Worm (Caenorhabditis elegans) whole organism, L4 larva: ENCODE results near the gene Y53G8AM.8.

Experiments
- D1046.2 ChIP-seq: fragments of 200-800 bp; sonication (Bioruptor generic); IDR thresholded peaks from 2 replicates; pipeline ENCODE4 v1.3.6; 2022; ENCODE audit warnings: missing genetic modification characterization, missing compliant biosample characterization
- F26F4.8 ChIP-seq: fragments of 200-800 bp; sonication (Bioruptor generic); conservative IDR thresholded peaks from 2 replicates; pipeline ENCODE4 v1.3.6; 2022; ENCODE audit warnings: missing genetic modification characterization, missing compliant biosample characterization
- F37D6.2 ChIP-seq: sonication (generic microtip); optimal IDR thresholded peaks from 2 replicates; lab custom pipeline; 2016; ENCODE audit warnings: mild to moderate bottlenecking, missing genetic modification characterization, missing compliant biosample characterization
- T20F7.1 ChIP-seq: fragments of 200-800 bp; sonication (Bioruptor generic); optimal IDR thresholded peaks from 2 replicates; lab custom pipeline; 2018; ENCODE audit warnings: mild to moderate bottlenecking, missing genetic modification characterization, missing compliant biosample characterization
- Y105C5A.15 ChIP-seq: fragments of 200-800 bp; sonication (Bioruptor generic); IDR thresholded peaks from 2 replicates; pipeline ENCODE4 v1.3.6; 2022; ENCODE audit warnings: missing genetic modification characterization, missing compliant biosample characterization
- Y48G9A.11 ChIP-seq: fragments of 200-800 bp; sonication (Bioruptor generic); IDR thresholded peaks from 2 replicates; pipeline ENCODE4 v1.3.6; 2022; ENCODE audit warnings: missing genetic modification reagents, missing genetic modification characterization, missing compliant biosample characterization
- Y5F2A.4 ChIP-seq: fragments of 200-800 bp; sonication (Bioruptor generic); optimal IDR thresholded peaks from 2 replicates; lab custom pipeline; 2018; ENCODE audit warnings: mild to moderate bottlenecking, missing genetic modification characterization, missing compliant biosample characterization
- ZK546.5 ChIP-seq, 2 experiments: sonication (generic microtip); optimal IDR thresholded peaks; 2 replicates each; lab custom pipeline; 2017; ENCODE audit warnings: missing biosample characterization in 2 of 2, missing genetic modification characterization in 2 of 2
- ama-1 ChIP-seq: fragments of 150-350 bp; optimal IDR thresholded peaks from 2 replicates; lab custom pipeline; 2014; ENCODE audit warnings: inconsistent platforms, mixed read lengths
- ceh-20 ChIP-seq: fragments of 200-800 bp; sonication (Bioruptor generic); IDR thresholded peaks from 2 replicates; pipeline ENCODE4 v1.3.6; 2022; ENCODE audit warnings: missing genetic modification reagents, missing genetic modification characterization, missing compliant biosample characterization
- ceh-82 ChIP-seq: sonication (generic microtip); optimal IDR thresholded peaks from 2 replicates; lab custom pipeline; 2017; ENCODE audit warnings: missing biosample characterization, missing genetic modification characterization
- daf-16 ChIP-seq, 3 experiments: sonication (generic microtip); optimal IDR thresholded peaks; 2 replicates each; lab custom pipeline; 2016 to 2017; ENCODE audit warnings: missing genetic modification characterization in 3 of 3, missing genetic modification reagents in 3 of 3, mild to moderate bottlenecking in 2 of 3, missing compliant biosample characterization in 2 of 3, missing biosample characterization in 1 of 3, moderate library complexity in 1 of 3
- daf-8 ChIP-seq: fragments of 200-800 bp; sonication (Bioruptor generic); IDR thresholded peaks from 2 replicates; pipeline ENCODE4 v1.3.6; 2022; ENCODE audit warnings: missing genetic modification characterization, missing compliant biosample characterization
- dmd-8 ChIP-seq: fragments of 200-800 bp; sonication (Bioruptor generic); IDR thresholded peaks from 2 replicates; pipeline ENCODE4 v1.3.6; 2022; ENCODE audit warnings: missing genetic modification characterization, missing compliant biosample characterization
- dpl-1 ChIP-seq: fragments of 150-350 bp; optimal IDR thresholded peaks from 2 replicates; lab custom pipeline; 2014; ENCODE audit warnings: missing biosample characterization, missing genetic modification reagents, missing genetic modification characterization
- egl-43 ChIP-seq: fragments of 200-800 bp; sonication (Bioruptor generic); IDR thresholded peaks from 2 replicates; pipeline ENCODE4 v1.3.6; 2022; ENCODE audit warnings: missing genetic modification reagents, missing genetic modification characterization, missing compliant biosample characterization
- fkh-10 ChIP-seq: fragments of 150-350 bp; optimal IDR thresholded peaks from 2 replicates; lab custom pipeline; 2014; ENCODE audit warnings: missing biosample characterization, missing genetic modification reagents, missing genetic modification characterization
- gei-8 ChIP-seq: fragments of 200-800 bp; sonication (Bioruptor generic); optimal IDR thresholded peaks from 2 replicates; lab custom pipeline; 2018; ENCODE audit warnings: mild to moderate bottlenecking, missing genetic modification characterization, missing compliant biosample characterization
- hlh-30 ChIP-seq: sonication (generic microtip); optimal IDR thresholded peaks from 2 replicates; lab custom pipeline; 2017; ENCODE audit warnings: antibody characterized with exemption, mild to moderate bottlenecking, missing genetic modification characterization, missing compliant biosample characterization; ENCODE audit not compliant: insufficient read depth
- jun-1 ChIP-seq: fragments of 150-350 bp; optimal IDR thresholded peaks from 2 replicates; lab custom pipeline; 2014; ENCODE audit warnings: missing biosample characterization, missing genetic modification reagents, missing genetic modification characterization
- lim-7 ChIP-seq: fragments of 200-800 bp; sonication (Bioruptor generic); IDR thresholded peaks from 2 replicates; pipeline ENCODE4 v1.3.6; 2022; ENCODE audit warnings: missing genetic modification characterization, missing compliant biosample characterization
- lin-13 ChIP-seq: fragments of 150-350 bp; optimal IDR thresholded peaks from 2 replicates; lab custom pipeline; 2014; ENCODE audit warnings: missing biosample characterization, missing genetic modification reagents, missing genetic modification characterization
- lin-15B ChIP-seq: fragments of 150-350 bp; sonication (generic microtip); optimal IDR thresholded peaks from 3 replicates; lab custom pipeline; 2014; ENCODE audit warnings: missing biosample characterization, missing genetic modification characterization
- lin-29 ChIP-seq: fragments of 200-800 bp; sonication (Bioruptor generic); IDR thresholded peaks from 2 replicates; pipeline ENCODE4 v1.3.6; 2022; ENCODE audit warnings: missing genetic modification reagents, missing genetic modification characterization, missing compliant biosample characterization
- lin-38 ChIP-seq: fragments of 200-800 bp; sonication (Bioruptor generic); IDR thresholded peaks from 2 replicates; pipeline ENCODE4 v1.3.6; 2022; ENCODE audit warnings: missing genetic modification reagents, missing genetic modification characterization, missing compliant biosample characterization
- lin-39 ChIP-seq: fragments of 150-350 bp; optimal IDR thresholded peaks from 2 replicates; lab custom pipeline; 2014; ENCODE audit warnings: missing biosample characterization, missing genetic modification reagents, missing genetic modification characterization
- madf-5 ChIP-seq, 2 experiments: fragments of 200-800 bp; sonication (Bioruptor generic); IDR thresholded peaks; 2 replicates each; pipeline ENCODE4 v1.3.6; 2022; ENCODE audit warnings: missing compliant biosample characterization in 2 of 2, missing genetic modification characterization in 2 of 2
- mdt-29 ChIP-seq: fragments of 200-800 bp; sonication (Bioruptor generic); IDR thresholded peaks from 2 replicates; pipeline ENCODE4 v1.3.6; 2022; ENCODE audit warnings: missing genetic modification reagents, missing genetic modification characterization, missing compliant biosample characterization
- mep-1 ChIP-seq: fragments of 150-350 bp; sonication (generic microtip); optimal IDR thresholded peaks from 3 replicates; lab custom pipeline; 2014; ENCODE audit warnings: missing biosample characterization, missing genetic modification characterization
- nhr-102 ChIP-seq: sonication (generic microtip); optimal IDR thresholded peaks from 2 replicates; lab custom pipeline; 2016; ENCODE audit warnings: mild to moderate bottlenecking, missing genetic modification characterization, moderate library complexity, missing compliant biosample characterization
- nhr-111 ChIP-seq: fragments of 200-800 bp; sonication (Bioruptor generic); optimal IDR thresholded peaks from 2 replicates; lab custom pipeline; 2018; ENCODE audit warnings: mild to moderate bottlenecking, missing genetic modification characterization, missing compliant biosample characterization
- nhr-237 ChIP-seq: sonication (generic microtip); optimal IDR thresholded peaks from 2 replicates; lab custom pipeline; 2017; ENCODE audit warnings: missing biosample characterization, missing genetic modification characterization
- nhr-25 ChIP-seq: sonication (generic microtip); optimal IDR thresholded peaks from 2 replicates; lab custom pipeline; 2017; ENCODE audit warnings: missing genetic modification characterization, mild to moderate bottlenecking, missing compliant biosample characterization, antibody characterized with exemption, moderate library complexity, borderline replicate concordance; ENCODE audit not compliant: insufficient read depth
- nhr-41 ChIP-seq: fragments of 200-800 bp; sonication (Bioruptor generic); IDR thresholded peaks from 2 replicates; pipeline ENCODE4 v1.3.6; 2022; ENCODE audit warnings: missing genetic modification reagents, missing genetic modification characterization, missing compliant biosample characterization
- nhr-42 ChIP-seq: fragments of 200-800 bp; sonication (Bioruptor generic); IDR thresholded peaks from 2 replicates; pipeline ENCODE4 v1.3.6; 2022; ENCODE audit warnings: missing genetic modification characterization, missing compliant biosample characterization
- nhr-48 ChIP-seq: sonication (generic microtip); optimal IDR thresholded peaks from 2 replicates; lab custom pipeline; 2016; ENCODE audit warnings: mild to moderate bottlenecking, missing genetic modification characterization, missing compliant biosample characterization
- nhr-6 ChIP-seq: fragments of 150-350 bp; optimal IDR thresholded peaks from 2 replicates; lab custom pipeline; 2014; ENCODE audit warnings: missing biosample characterization, missing genetic modification characterization
- nhr-76 ChIP-seq: fragments of 150-350 bp; optimal IDR thresholded peaks from 2 replicates; lab custom pipeline; 2014; ENCODE audit warnings: missing biosample characterization, missing genetic modification characterization
- nhr-77 ChIP-seq: fragments of 150-350 bp; optimal IDR thresholded peaks from 2 replicates; lab custom pipeline; 2014; ENCODE audit warnings: missing biosample characterization, missing genetic modification characterization
- pqm-1 ChIP-seq: sonication (generic microtip); optimal IDR thresholded peaks from 2 replicates; lab custom pipeline; 2017; ENCODE audit warnings: missing biosample characterization, missing genetic modification characterization
- rbr-2 ChIP-seq: sonication (generic microtip); optimal IDR thresholded peaks from 2 replicates; lab custom pipeline; 2016; ENCODE audit warnings: missing genotype, missing genetic modification characterization, missing compliant biosample characterization
- sdz-12 ChIP-seq: fragments of 200-800 bp; sonication (Bioruptor generic); optimal IDR thresholded peaks from 2 replicates; lab custom pipeline; 2018; ENCODE audit warnings: mild to moderate bottlenecking, missing genetic modification characterization, missing compliant biosample characterization
- set-16 ChIP-seq: fragments of 200-800 bp; sonication (Bioruptor generic); IDR thresholded peaks from 2 replicates; pipeline ENCODE4 v1.3.6; 2022; ENCODE audit warnings: missing genetic modification reagents, missing genetic modification characterization, missing compliant biosample characterization
- unc-39 ChIP-seq: sonication (generic microtip); optimal IDR thresholded peaks from 2 replicates; lab custom pipeline; 2017; ENCODE audit warnings: missing biosample characterization, missing genetic modification characterization
- unc-62 ChIP-seq, 3 experiments: fragments of 150-350 bp in 1 of 3; sonication (generic microtip); optimal IDR thresholded peaks in 2 of 3; peaks in 1 of 3; 1 replicate in 1 of 3; 2 replicates in 2 of 3; lab custom pipeline; 2014 to 2017; ENCODE audit warnings: missing biosample characterization in 3 of 3, missing genetic modification characterization in 3 of 3, missing genetic modification reagents in 3 of 3, missing genotype in 1 of 3
- vab-7 ChIP-seq: fragments of 200-800 bp; sonication (Bioruptor generic); IDR thresholded peaks from 2 replicates; pipeline ENCODE4 v1.3.6; 2022; ENCODE audit warnings: missing genetic modification reagents, missing genetic modification characterization, missing compliant biosample characterization
- zag-1 ChIP-seq: fragments of 150-350 bp; optimal IDR thresholded peaks from 2 replicates; lab custom pipeline; 2014; ENCODE audit warnings: missing biosample characterization, missing genetic modification characterization
- zfp-3 ChIP-seq: fragments of 200-800 bp; sonication (Bioruptor generic); conservative IDR thresholded peaks from 2 replicates; pipeline ENCODE4 v1.3.6; 2022; ENCODE audit warnings: missing genetic modification reagents, missing genetic modification characterization, missing compliant biosample characterization
- zip-11 ChIP-seq: fragments of 200-800 bp; sonication (Bioruptor generic); IDR thresholded peaks from 2 replicates; pipeline ENCODE4 v1.3.6; 2022; ENCODE audit warnings: missing genetic modification characterization, missing compliant biosample characterization
- zip-2 ChIP-seq: fragments of 150-350 bp; optimal IDR thresholded peaks from 2 replicates; lab custom pipeline; 2014; ENCODE audit warnings: missing biosample characterization, missing genetic modification characterization
- ztf-7 ChIP-seq: fragments of 150-350 bp; optimal IDR thresholded peaks from 2 replicates; lab custom pipeline; 2014; ENCODE audit warnings: missing biosample characterization, missing genetic modification characterization

Gene Y53G8AM.8

DNA sequence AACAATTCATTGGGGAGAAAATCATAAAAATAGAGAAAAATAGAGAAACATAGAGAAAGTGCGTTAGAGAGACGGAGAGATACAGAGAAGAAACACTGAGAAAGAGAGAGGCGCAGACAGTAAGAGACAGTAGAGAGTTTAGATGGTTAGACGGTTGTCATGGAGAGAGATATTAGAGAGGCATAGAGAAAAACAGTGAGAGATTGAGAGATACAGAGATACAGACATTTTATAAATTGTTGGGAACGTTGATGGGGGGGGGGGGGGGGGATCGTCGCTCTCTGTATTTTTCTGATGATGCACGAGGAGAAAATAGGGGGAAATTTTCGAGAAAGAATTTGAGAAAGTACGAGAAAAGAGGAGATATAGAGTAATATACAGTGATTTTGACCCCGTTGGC, 794 bp upstream of the Y53G8AM.8 start (continued):
- no peak for TF ChIP-seq zag-1 (tag; lab: Kevin White, UChicago)
- TF ChIP-seq daf-8, result no peak
- no peak for TF ChIP-seq ZK546.5 (tag; optimal IDR thresholded peaks at IDR 0.05; lab: Kevin White, UChicago)
- TF ChIP-seq ama-1 (lab: Kevin White, UChicago), result no peak
- peak; percentile 37 for TF ChIP-seq rbr-2 (tag; lab: Kevin White, UChicago)
- TF ChIP-seq dpl-1 (GFP tag; lab: Kevin White, UChicago), result peak; percentile 59
- peak; percentile 42 for TF ChIP-seq nhr-77
- TF ChIP-seq lin-29 (GFP tag; lab: Robert Waterston, UW), result 0 out of 2 replicates have a peak, but pooled peaks have one; percentile 23
- TF ChIP-seq T20F7.1 (GFP tag; lab: Kevin White, UChicago), result no peak
- TF ChIP-seq nhr-6 (tag; lab: Kevin White, UChicago), result peak; percentile 85
- peak; percentile 29 for TF ChIP-seq nhr-76
- TF ChIP-seq nhr-42 (GFP tag; lab: Robert Waterston, UW), result no peak
- no peak for TF ChIP-seq zip-2 (tag; lab: Kevin White, UChicago)
- peak; percentile 22 for TF ChIP-seq nhr-102 (tag; lab: Kevin White, UChicago)
- no peak for TF ChIP-seq nhr-237 (tag; lab: Kevin White, UChicago)
- no peak for TF ChIP-seq lin-15B (tag; lab: Kevin White, UChicago)
- no peak for TF ChIP-seq zip-11
- TF ChIP-seq pqm-1 (tag; lab: Kevin White, UChicago), result no peak
- no peak for TF ChIP-seq lin-39 (tag; lab: Kevin White, UChicago)
- TF ChIP-seq Y5F2A.4 (GFP tag; lab: Kevin White, UChicago), result no peak
- TF ChIP-seq nhr-111 (GFP tag; lab: Kevin White, UChicago), result no peak
- peak; percentile 9 for TF ChIP-seq nhr-25 (tag; lab: Kevin White, UChicago)
- TF ChIP-seq lim-7 (GFP tag; lab: Robert Waterston, UW), result no peak
- no peak for TF ChIP-seq madf-5 (GFP tag; IDR thresholded peaks at IDR 0.05; lab: Robert Waterston, UW)
- TF ChIP-seq F26F4.8 (GFP tag; lab: Robert Waterston, UW), result no peak
- TF ChIP-seq fkh-10 (GFP tag; lab: Kevin White, UChicago), result no peak
- no peak for TF ChIP-seq dmd-8 (GFP tag; lab: Robert Waterston, UW)
- TF ChIP-seq zfp-3 (GFP tag; lab: Robert Waterston, UW), result no peak
- peak; percentile 84 for TF ChIP-seq mep-1 (tag; lab: Kevin White, UChicago)
- no peak for TF ChIP-seq gei-8 (GFP tag; lab: Kevin White, UChicago)
- TF ChIP-seq jun-1 (tag; lab: Kevin White, UChicago), result peak; percentile 27
- TF ChIP-seq egl-43 (GFP tag; lab: Robert Waterston, UW), result no peak
- TF ChIP-seq lin-38 (GFP tag; lab: Robert Waterston, UW), result peak; percentile 70
- peak; percentile 31 for TF ChIP-seq nhr-48 (tag; lab: Kevin White, UChicago)
- TF ChIP-seq hlh-30 (tag; lab: Kevin White, UChicago), result peak; percentile 77
- peak; percentile 42 for TF ChIP-seq ztf-7 (tag; lab: Kevin White, UChicago)
- TF ChIP-seq Y105C5A.15 (GFP tag; lab: Robert Waterston, UW), result no peak
- no peak for TF ChIP-seq D1046.2 (GFP tag; lab: Robert Waterston, UW)
- no peak for TF ChIP-seq nhr-41 (GFP tag; lab: Robert Waterston, UW)
- TF ChIP-seq set-16 (GFP tag; lab: Robert Waterston, UW), result no peak
- no peak for TF ChIP-seq mdt-29 (GFP tag; lab: Robert Waterston, UW)
- no peak for TF ChIP-seq F37D6.2
- peak in 1 of 2 experiments; percentile 89 for TF ChIP-seq unc-62 (GFP tag; optimal IDR thresholded peaks at IDR 0.05 in 1 of 2; lab: Kevin White, UChicago)
- TF ChIP-seq unc-62 (tag; optimal IDR thresholded peaks at IDR 0.05; lab: Kevin White, UChicago), result no peak
- no peak for TF ChIP-seq Y48G9A.11
- TF ChIP-seq vab-7 (GFP tag; lab: Robert Waterston, UW), result no peak
- TF ChIP-seq ceh-20 (GFP tag; lab: Robert Waterston, UW), result peak; percentile 37; the same call in 1 of the 2 replicates
- no peak for TF ChIP-seq sdz-12 (GFP tag; lab: Kevin White, UChicago)
- TF ChIP-seq unc-39, result no peak
- TF ChIP-seq daf-16 (GFP tag; optimal IDR thresholded peaks at IDR 0.05; lab: Kevin White, UChicago), result peak in 1 of 2 experiments; percentile 18
- peak; percentile 51 for TF ChIP-seq daf-16 (tag; optimal IDR thresholded peaks at IDR 0.05; lab: Kevin White, UChicago)
- no peak for TF ChIP-seq ceh-82 (tag; lab: Kevin White, UChicago)
- TF ChIP-seq lin-13 (GFP tag; lab: Kevin White, UChicago), result peak; percentile 58
